Fruit fly (Drosophila melanogaster): ENCODE measurements around the gene CG4617.
A peak's percentile ranks its signal among the peaks of the same experiment; 100 is the strongest.

CG4617 gene

dm6 chrX:7122002-7122401 is 17.7 kb upstream of the CG4617 start (continued):
- TF ChIP-seq Usf (GFP tag; optimal IDR thresholded peaks at IDR 0.05) (no peak), gce (GFP tag; IDR thresholded peaks at IDR 0.05) (no peak), usp (GFP tag; optimal IDR thresholded peaks at IDR 0.05) (no peak), inv (GFP tag; IDR thresholded peaks at IDR 0.05; ENCODE audit: partially characterized antibody) (no peak), CG8478 (optimal IDR thresholded peaks at IDR 0.05) (no peak), tll (GFP tag; optimal IDR thresholded peaks at IDR 0.05) (no peak), CHES-1-like (GFP tag; optimal IDR thresholded peaks at IDR 0.05) (no peak), lov (optimal IDR thresholded peaks at IDR 0.05) (no peak), lov (GFP tag; IDR thresholded peaks at IDR 0.05) (no peak), PHDP (tag; optimal IDR thresholded peaks at IDR 0.05) (no peak), CG13424 (tag; optimal IDR thresholded peaks at IDR 0.05) (peak; percentile 1), Dp (GFP tag; optimal IDR thresholded peaks at IDR 0.05) (no peak), CG10654 (GFP tag; optimal IDR thresholded peaks at IDR 0.05) (no peak), CG17912 (GFP tag; optimal IDR thresholded peaks at IDR 0.05) (no peak), hth (optimal IDR thresholded peaks at IDR 0.05) (no peak), CG3847 (GFP tag; IDR thresholded peaks at IDR 0.05) (no peak), CG14965 (GFP tag; optimal IDR thresholded peaks at IDR 0.05; ENCODE audit: borderline replicate concordance) (no peak), CG18599 (GFP tag; optimal IDR thresholded peaks at IDR 0.05) (no peak), Hr39 (optimal IDR thresholded peaks at IDR 0.05) (no peak), pros (GFP tag; optimal IDR thresholded peaks at IDR 0.05) (no peak), cas (GFP tag; IDR thresholded peaks at IDR 0.05) (no peak), CG9817 (tag; optimal IDR thresholded peaks at IDR 0.05) (no peak), ranshi (GFP tag; IDR thresholded peaks at IDR 0.05) (no peak), hbn (GFP tag; IDR thresholded peaks at IDR 0.05; ENCODE audit: partially characterized antibody) (no peak), CG4730 (GFP tag; IDR thresholded peaks at IDR 0.05) (no peak), z (GFP tag; IDR thresholded peaks at IDR 0.05) (no peak), fd3F (GFP tag; optimal IDR thresholded peaks at IDR 0.05) (no peak), HLH3B (GFP tag; IDR thresholded peaks at IDR 0.05) (no peak), nerfin-2 (GFP tag; IDR thresholded peaks at IDR 0.05; ENCODE audit: partially characterized antibody) (no peak), Fer1 (GFP tag; optimal IDR thresholded peaks at IDR 0.05) (no peak), D19A (tag; optimal IDR thresholded peaks at IDR 0.05) (peak; percentile 25), onecut (GFP tag; IDR thresholded peaks at IDR 0.05) (no peak), tap (tag; optimal IDR thresholded peaks at IDR 0.05) (no peak), chinmo (GFP tag; IDR thresholded peaks at IDR 0.05; ENCODE audit: partially characterized antibody) (no peak), NC2α (GFP tag; optimal IDR thresholded peaks at IDR 0.05) (no peak), CG5245 (GFP tag; optimal IDR thresholded peaks at IDR 0.05) (no peak), twi (tag; optimal IDR thresholded peaks at IDR 0.05) (no peak), ssp (GFP tag; IDR thresholded peaks at IDR 0.05) (no peak), unc-4 (GFP tag; IDR thresholded peaks at IDR 0.05; ENCODE audit: partially characterized antibody) (no peak), seq (GFP tag; IDR thresholded peaks at IDR 0.05) (no peak), Sox100B (GFP tag; optimal IDR thresholded peaks at IDR 0.05) (no peak), CG6765 (GFP tag; optimal IDR thresholded peaks at IDR 0.05) (no peak), E2f1 (GFP tag; IDR thresholded peaks at IDR 0.05) (no peak), knrl (GFP tag; IDR thresholded peaks at IDR 0.05; ENCODE audit: partially characterized antibody) (no peak), BtbVII (GFP tag; optimal IDR thresholded peaks at IDR 0.05) (no peak), HLH54F (GFP tag; optimal IDR thresholded peaks at IDR 0.05) (no peak), abd-A (tag; optimal IDR thresholded peaks at IDR 0.05) (no peak), Nf-YB (GFP tag; optimal IDR thresholded peaks at IDR 0.05) (no peak), gsb-n (tag; optimal IDR thresholded peaks at IDR 0.05) (peak; percentile 17), CG10274 (GFP tag; optimal IDR thresholded peaks at IDR 0.05) (no peak), ap (GFP tag; IDR thresholded peaks at IDR 0.05) (no peak), CG1024 (GFP tag; IDR thresholded peaks at IDR 0.05) (no peak), Spps (tag; optimal IDR thresholded peaks at IDR 0.05) (no peak)

All from whole organism, embryonic.